Worm (Caenorhabditis elegans): ENCODE measurements around the gene fbxb-92.

- TF ChIP-seq hlh-1 (tag; optimal IDR thresholded peaks at IDR 0.05) (no peak), sem-2 (GFP tag; optimal IDR thresholded peaks at IDR 0.05) (no peak), snpc-4 (tag; optimal IDR thresholded peaks at IDR 0.05) (no peak), blmp-1 (tag; optimal IDR thresholded peaks at IDR 0.05) (no peak), unc-120 (tag; optimal IDR thresholded peaks at IDR 0.05; ENCODE audit: poor library complexity, severe bottlenecking) (no peak), sptf-1 (tag; optimal IDR thresholded peaks at IDR 0.05) (no peak), nhr-28 (tag; optimal IDR thresholded peaks at IDR 0.05) (no peak), unc-62 (GFP tag; optimal IDR thresholded peaks at IDR 0.05) (no peak)
These were observed 35.1 kb upstream of the fbxb-92 start, which contains the start of gene T24E12.2 for ce11 chrII:3782309-3783000.
